Worm (Caenorhabditis elegans) whole organism, early embryonic: Measurements from ENCODE around the gene W04D12.1.

Experiments used
- ama-1 ChIP-seq: fragments of 150-350 bp; optimal IDR thresholded peaks from 2 replicates; lab custom pipeline; 2014
- ceh-13 ChIP-seq: fragments of 200-800 bp; sonication (Bioruptor generic); optimal IDR thresholded peaks from 2 replicates; lab custom pipeline; 2018; ENCODE audit warnings: mild to moderate bottlenecking, missing genetic modification characterization, missing compliant biosample characterization

DNA sequence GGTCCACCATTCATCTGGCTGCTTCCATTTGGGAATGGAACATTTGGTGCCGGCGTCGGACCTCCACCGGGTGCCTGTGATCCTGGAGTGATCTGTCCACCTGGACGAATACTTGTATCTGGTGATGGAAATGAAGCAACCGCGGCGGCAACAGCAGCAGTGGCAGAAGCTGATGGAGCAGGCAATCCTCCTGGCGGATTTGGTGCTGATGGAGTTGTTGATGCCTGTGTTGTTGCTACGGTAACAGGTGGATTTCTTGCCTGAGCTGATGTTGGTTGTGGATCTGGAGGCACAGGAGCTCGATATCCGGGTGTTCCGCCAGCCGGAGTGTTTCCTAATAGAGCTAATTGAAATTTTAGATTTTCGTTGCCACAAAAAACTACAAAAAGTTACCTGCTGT, 4.3 kb upstream of the W04D12.1 start:
- no peak for TF ChIP-seq ama-1
- no peak for TF ChIP-seq ceh-13
